Fruit fly (Drosophila melanogaster): ENCODE measurements around the gene Taf12.

Taf12 gene

DNA sequence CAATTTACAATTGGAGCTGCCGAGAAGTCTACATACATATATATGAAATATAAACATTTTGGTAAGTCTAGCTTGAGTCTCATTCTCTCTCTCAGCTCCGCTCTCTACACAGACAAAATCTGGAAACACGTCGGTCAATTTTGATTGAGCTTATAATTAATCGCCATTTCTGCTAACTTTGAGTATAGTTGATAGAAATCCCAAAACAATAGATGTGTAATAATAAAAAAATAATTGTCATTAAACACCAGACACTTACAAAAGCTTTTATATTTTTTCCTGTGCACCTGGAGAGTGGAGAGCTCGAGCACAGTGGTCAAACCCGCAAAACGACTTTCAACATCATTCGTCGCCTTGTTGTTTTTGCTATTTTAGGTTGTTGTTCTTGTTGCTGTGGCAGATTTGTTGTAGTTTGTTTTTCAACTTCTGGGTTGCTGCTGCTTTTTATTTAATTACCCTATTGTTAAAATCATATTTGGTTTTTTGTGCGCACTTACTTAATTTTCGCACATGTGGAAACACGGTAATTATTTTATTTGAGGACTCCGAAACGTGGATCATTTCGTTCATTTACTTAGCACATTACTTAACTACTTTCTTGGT is 22.8 kb downstream of the Taf12 start (continued):
- TF ChIP-seq Hr78 (GFP tag; optimal IDR thresholded peaks at IDR 0.05) (peak in 1 of 2 experiments; percentile 77), Lim3 (GFP tag; IDR thresholded peaks at IDR 0.05) (peak; percentile 89), CG3065 (GFP tag; optimal IDR thresholded peaks at IDR 0.05) (peak; percentile 82), CG2116 (GFP tag; optimal IDR thresholded peaks at IDR 0.05) (peak; percentile 77), eyg (GFP tag; optimal IDR thresholded peaks at IDR 0.05) (peak; percentile 88), D19A (tag; optimal IDR thresholded peaks at IDR 0.05) (peak; percentile 92), grn (GFP tag; optimal IDR thresholded peaks at IDR 0.05) (peak; percentile 62), Sry-δ (GFP tag; optimal IDR thresholded peaks at IDR 0.05) (peak; percentile 57), CG17359 (tag; optimal IDR thresholded peaks at IDR 0.05) (peak; percentile 97), CG9876 (GFP tag; optimal IDR thresholded peaks at IDR 0.05) (peak; percentile 86), gfzf (GFP tag; optimal IDR thresholded peaks at IDR 0.05) (no peak), CG2199 (GFP tag; IDR thresholded peaks at IDR 0.05) (peak; percentile 90), Bgb (GFP tag; IDR thresholded peaks at IDR 0.05; ENCODE audit: partially characterized antibody) (no peak), zfh1 (GFP tag; IDR thresholded peaks at IDR 0.05) (peak; percentile 97), pfk (GFP tag; optimal IDR thresholded peaks at IDR 0.05) (no peak), insv (GFP tag; optimal IDR thresholded peaks at IDR 0.05) (peak; percentile 37 to 51), ara (GFP tag; IDR thresholded peaks at IDR 0.05) (peak; percentile 95), disco-r (GFP tag; optimal IDR thresholded peaks at IDR 0.05) (peak; percentile 86), sug (tag; optimal IDR thresholded peaks at IDR 0.05) (peak; percentile 85), ranshi (GFP tag; IDR thresholded peaks at IDR 0.05) (peak; percentile 97), Dek (tag; optimal IDR thresholded peaks at IDR 0.05) (peak; percentile 97), schlank (tag; optimal IDR thresholded peaks at IDR 0.05) (peak; percentile 94), hth (optimal IDR thresholded peaks at IDR 0.05) (no peak), HmgD (GFP tag; optimal IDR thresholded peaks at IDR 0.05) (peak; percentile 75), dmrt11E (tag; optimal IDR thresholded peaks at IDR 0.05) (peak; percentile 91), kni (GFP tag; optimal IDR thresholded peaks at IDR 0.05) (no peak), Side (GFP tag; optimal IDR thresholded peaks at IDR 0.05) (peak; percentile 93), CG6254 (GFP tag; optimal IDR thresholded peaks at IDR 0.05) (peak; percentile 84), CG6654 (GFP tag; optimal IDR thresholded peaks at IDR 0.05) (peak; percentile 77), sna (GFP tag; IDR thresholded peaks at IDR 0.05; ENCODE audit: partially characterized antibody) (no peak), kah (GFP tag; optimal IDR thresholded peaks at IDR 0.05) (peak; percentile 86), CG15073 (GFP tag; optimal IDR thresholded peaks at IDR 0.05) (peak; percentile 71), CG12299 (tag; optimal IDR thresholded peaks at IDR 0.05) (peak; percentile 95), wdn (GFP tag; IDR thresholded peaks at IDR 0.05) (peak; percentile 97), NC2β (GFP tag; optimal IDR thresholded peaks at IDR 0.05) (peak; percentile 95), CG2712 (tag; optimal IDR thresholded peaks at IDR 0.05) (peak; percentile 98), tio (GFP tag; optimal IDR thresholded peaks at IDR 0.05) (peak; percentile 95), CG42726 (GFP tag; IDR thresholded peaks at IDR 0.05; ENCODE audit: partially characterized antibody) (no peak), CG2678 (tag; optimal IDR thresholded peaks at IDR 0.05) (peak; percentile 98), zfh2 (GFP tag; optimal IDR thresholded peaks at IDR 0.05) (peak; percentile 95), fru (optimal IDR thresholded peaks at IDR 0.05) (no peak), nmo (GFP tag; optimal IDR thresholded peaks at IDR 0.05) (peak; percentile 96), bab2 (GFP tag; optimal IDR thresholded peaks at IDR 0.05) (peak; percentile 96), CG14667 (GFP tag; IDR thresholded peaks at IDR 0.05) (peak; percentile 93), jigr1 (GFP tag; IDR thresholded peaks at IDR 0.05) (peak; percentile 84; the same call in 2 of the 3 replicates), CG8924 (tag; optimal IDR thresholded peaks at IDR 0.05) (peak; percentile 97), tna (GFP tag; IDR thresholded peaks at IDR 0.05; ENCODE audit: partially characterized antibody) (no peak), Dref (GFP tag; IDR thresholded peaks at IDR 0.05) (peak; percentile 39), crp (GFP tag; optimal IDR thresholded peaks at IDR 0.05) (peak in 1 of 2 experiments; percentile 57), Gsc (GFP tag; IDR thresholded peaks at IDR 0.05) (peak; percentile 87)

Measured in whole organism, embryonic.